Fruit fly (Drosophila melanogaster) whole organism, prepupa: ENCODE measurements around the gene Mocs2A.

ENCODE experiments used
- Blimp-1 ChIP-seq: fragments of 200-800 bp; sonication (Bioruptor generic); optimal IDR thresholded peaks from 3 replicates; lab custom pipeline; 2017; ENCODE audit warnings: missing biosample characterization, missing genetic modification characterization, mild to moderate bottlenecking, moderate library complexity, missing genetic modification reagents
- CG10631 ChIP-seq: fragments of 200-800 bp; sonication (Bioruptor generic); optimal IDR thresholded peaks from 2 replicates; lab custom pipeline; 2016; ENCODE audit warnings: missing biosample characterization, missing genetic modification characterization
- CG11294 ChIP-seq: fragments of 200-800 bp; sonication (Bioruptor generic); IDR thresholded peaks from 2 replicates; pipeline ENCODE4 v1.3.6; 2022; ENCODE audit warnings: missing biosample characterization, missing genetic modification characterization
- CG11902 ChIP-seq: fragments of 200-800 bp; sonication (Bioruptor generic); optimal IDR thresholded peaks from 3 replicates; lab custom pipeline; 2016; ENCODE audit warnings: missing biosample characterization, missing genetic modification characterization
- CG1621 ChIP-seq: fragments of 200-800 bp; sonication (Bioruptor generic); optimal IDR thresholded peaks from 3 replicates; lab custom pipeline; 2018; ENCODE audit warnings: missing biosample characterization, mild to moderate bottlenecking, missing genetic modification characterization
- CG16779 ChIP-seq: fragments of 200-800 bp; sonication (Bioruptor generic); optimal IDR thresholded peaks from 3 replicates; lab custom pipeline; 2017; ENCODE audit warnings: missing biosample characterization, mild to moderate bottlenecking, missing genetic modification characterization
- CG3032 ChIP-seq: fragments of 200-800 bp; optimal IDR thresholded peaks from 2 replicates; lab custom pipeline; 2019; ENCODE audit warnings: missing biosample characterization, mild to moderate bottlenecking, missing genetic modification characterization, moderate library complexity
- CG34406 ChIP-seq: fragments of 200-800 bp; sonication (Bioruptor generic); optimal IDR thresholded peaks from 3 replicates; lab custom pipeline; 2016; ENCODE audit warnings: missing biosample characterization, missing genetic modification characterization
- CG4318 ChIP-seq: fragments of 200-800 bp; sonication (Bioruptor generic); optimal IDR thresholded peaks from 3 replicates; lab custom pipeline; 2017; ENCODE audit warnings: missing biosample characterization, mild to moderate bottlenecking, missing genetic modification characterization
- CG6276 ChIP-seq: fragments of 200-800 bp; sonication (Bioruptor generic); optimal IDR thresholded peaks from 2 replicates; lab custom pipeline; 2017; ENCODE audit warnings: missing biosample characterization, mild to moderate bottlenecking, missing genetic modification characterization
- CG6854 ChIP-seq: fragments of 200-800 bp; sonication (Bioruptor generic); optimal IDR thresholded peaks from 2 replicates; lab custom pipeline; 2017; ENCODE audit warnings: missing biosample characterization, mild to moderate bottlenecking, missing genetic modification characterization
- CG7368 ChIP-seq: fragments of 200-800 bp; sonication (Bioruptor generic); optimal IDR thresholded peaks from 3 replicates; lab custom pipeline; 2016; ENCODE audit warnings: missing biosample characterization, missing genetic modification characterization
- CG8632 ChIP-seq: fragments of 200-800 bp; sonication (Bioruptor generic); optimal IDR thresholded peaks from 3 replicates; lab custom pipeline; 2016; ENCODE audit warnings: missing biosample characterization, missing genetic modification characterization
- CG9139 ChIP-seq: fragments of 200-800 bp; sonication (Bioruptor generic); optimal IDR thresholded peaks from 3 replicates; lab custom pipeline; 2017; ENCODE audit warnings: missing biosample characterization, mild to moderate bottlenecking, missing genetic modification characterization
- Eip78C ChIP-seq: fragments of 200-800 bp; sonication (Bioruptor generic); peaks from one replicate; lab custom pipeline; 2016; ENCODE audit warnings: missing biosample characterization, missing genetic modification characterization
- Ets21C ChIP-seq: fragments of 200-800 bp; sonication (Bioruptor generic); optimal IDR thresholded peaks from 3 replicates; lab custom pipeline; 2016; ENCODE audit warnings: missing biosample characterization, missing genetic modification characterization
- Ets96B ChIP-seq: fragments of 200-800 bp; optimal IDR thresholded peaks from 2 replicates; lab custom pipeline; 2019; ENCODE audit warnings: missing biosample characterization, mild to moderate bottlenecking, missing genetic modification characterization, moderate library complexity
- Gug ChIP-seq: fragments of 200-800 bp; sonication (Bioruptor generic); IDR thresholded peaks from 2 replicates; pipeline ENCODE4 v1.3.6; 2022; ENCODE audit warnings: missing biosample characterization, missing genetic modification characterization
- OdsH ChIP-seq: fragments of 200-800 bp; sonication (Bioruptor generic); optimal IDR thresholded peaks from 3 replicates; lab custom pipeline; 2016; ENCODE audit warnings: missing biosample characterization, missing genetic modification characterization
- Smox ChIP-seq: fragments of 200-800 bp; sonication (Bioruptor generic); optimal IDR thresholded peaks from 3 replicates; lab custom pipeline; 2016; ENCODE audit warnings: missing biosample characterization, missing genetic modification characterization
- Sox102F ChIP-seq: fragments of 200-800 bp; sonication (Bioruptor generic); optimal IDR thresholded peaks from 2 replicates; lab custom pipeline; 2016; ENCODE audit warnings: missing biosample characterization, mild to moderate bottlenecking, missing genetic modification characterization
- Sox15 ChIP-seq: fragments of 200-800 bp; sonication (Bioruptor generic); optimal IDR thresholded peaks from 3 replicates; lab custom pipeline; 2016; ENCODE audit warnings: missing biosample characterization, missing genetic modification characterization
- acj6 ChIP-seq: fragments of 200-800 bp; sonication (Bioruptor generic); optimal IDR thresholded peaks from 3 replicates; lab custom pipeline; 2016; ENCODE audit warnings: missing biosample characterization, missing genetic modification characterization
- cyc ChIP-seq: fragments of 200-800 bp; sonication (Bioruptor generic); optimal IDR thresholded peaks from 3 replicates; lab custom pipeline; 2016; ENCODE audit warnings: missing biosample characterization, missing genetic modification characterization
- dac ChIP-seq: fragments of 200-800 bp; sonication (Bioruptor generic); optimal IDR thresholded peaks from 2 replicates; lab custom pipeline; 2017; ENCODE audit warnings: missing biosample characterization, mild to moderate bottlenecking, missing genetic modification characterization
- dsx ChIP-seq: fragments of 200-800 bp; optimal IDR thresholded peaks from 3 replicates; lab custom pipeline; 2019; ENCODE audit warnings: missing biosample characterization, mild to moderate bottlenecking, missing genetic modification characterization, moderate library complexity; ENCODE audit not compliant: poor library complexity, severe bottlenecking
- eg ChIP-seq: fragments of 200-800 bp; sonication (Bioruptor generic); IDR thresholded peaks from 3 replicates; pipeline ENCODE4 v1.3.6; 2022; ENCODE audit warnings: missing biosample characterization, missing genetic modification characterization
- esn ChIP-seq: fragments of 200-800 bp; sonication (Bioruptor generic); optimal IDR thresholded peaks from 2 replicates; lab custom pipeline; 2016; ENCODE audit warnings: missing biosample characterization, mild to moderate bottlenecking, missing genetic modification characterization, moderate library complexity
- lz ChIP-seq: fragments of 200-800 bp; sonication (Bioruptor generic); optimal IDR thresholded peaks from 3 replicates; lab custom pipeline; 2016; ENCODE audit warnings: missing biosample characterization, missing genetic modification characterization
- pdm3 ChIP-seq: fragments of 200-800 bp; sonication (Bioruptor generic); optimal IDR thresholded peaks from 3 replicates; lab custom pipeline; 2016; ENCODE audit warnings: missing biosample characterization, missing genetic modification characterization
- spab ChIP-seq: fragments of 200-800 bp; sonication (Bioruptor generic); optimal IDR thresholded peaks from 2 replicates; lab custom pipeline; 2017; ENCODE audit warnings: missing biosample characterization, mild to moderate bottlenecking, missing genetic modification characterization, missing genetic modification reagents
- ss ChIP-seq, 2 experiments: fragments of 200-800 bp; sonication (Bioruptor generic); optimal IDR thresholded peaks; 2 replicates in 1 of 2; 3 replicates in 1 of 2; lab custom pipeline; 2017 to 2018; ENCODE audit warnings: mild to moderate bottlenecking in 2 of 2, missing biosample characterization in 2 of 2, missing genetic modification characterization in 2 of 2, moderate library complexity in 1 of 2
- svp ChIP-seq: fragments of 200-800 bp; sonication (Bioruptor generic); peaks from one replicate; lab custom pipeline; 2016; ENCODE audit warnings: missing biosample characterization, missing genetic modification characterization
- topi ChIP-seq: fragments of 200-800 bp; sonication (Bioruptor generic); optimal IDR thresholded peaks from 3 replicates; lab custom pipeline; 2016; ENCODE audit warnings: missing biosample characterization, missing genetic modification characterization

The Mocs2A gene

DNA sequence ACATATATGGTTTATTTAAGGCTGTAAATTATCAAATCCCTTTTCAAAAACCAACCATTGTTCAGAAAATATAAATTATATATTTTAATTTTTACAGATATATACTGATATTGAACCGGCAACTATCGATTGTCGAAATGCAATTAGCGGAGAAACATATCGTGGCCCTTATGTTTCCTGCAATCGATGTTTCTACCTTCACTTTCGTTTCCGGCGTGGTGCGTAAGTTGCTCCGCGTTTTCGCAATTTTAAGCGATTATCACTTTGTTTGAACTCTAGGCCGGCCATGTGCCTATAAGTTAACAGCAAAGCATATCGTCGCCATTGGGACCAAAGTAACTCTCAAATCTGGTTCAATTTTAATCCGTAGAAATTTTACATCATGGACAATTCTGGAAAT lies 3.9 kb downstream of the Mocs2A start, which contains the start of gene vig2:
Gene vig2 (plus strand): TSS at position 112 of the 400 bp plus-strand sequence.
- TF ChIP-seq Eip78C (GFP tag; lab: Kevin White, UChicago) (peak; percentile 59), CG11902 (GFP tag; lab: Kevin White, UChicago) (peak; percentile 30), Blimp-1 (peak; percentile 14), esn (GFP tag; lab: Kevin White, UChicago) (peak; percentile 25), CG34406 (GFP tag; lab: Kevin White, UChicago) (peak; percentile 8), acj6 (GFP tag; lab: Kevin White, UChicago) (peak; percentile 10), CG10631 (GFP tag; lab: Kevin White, UChicago) (peak; percentile 26), CG8632 (GFP tag; lab: Kevin White, UChicago) (peak; percentile 7), CG6854 (GFP tag; lab: Kevin White, UChicago) (peak; percentile 6), cyc (GFP tag; lab: Kevin White, UChicago) (peak; percentile 22), topi (peak; percentile 31)

DNA sequence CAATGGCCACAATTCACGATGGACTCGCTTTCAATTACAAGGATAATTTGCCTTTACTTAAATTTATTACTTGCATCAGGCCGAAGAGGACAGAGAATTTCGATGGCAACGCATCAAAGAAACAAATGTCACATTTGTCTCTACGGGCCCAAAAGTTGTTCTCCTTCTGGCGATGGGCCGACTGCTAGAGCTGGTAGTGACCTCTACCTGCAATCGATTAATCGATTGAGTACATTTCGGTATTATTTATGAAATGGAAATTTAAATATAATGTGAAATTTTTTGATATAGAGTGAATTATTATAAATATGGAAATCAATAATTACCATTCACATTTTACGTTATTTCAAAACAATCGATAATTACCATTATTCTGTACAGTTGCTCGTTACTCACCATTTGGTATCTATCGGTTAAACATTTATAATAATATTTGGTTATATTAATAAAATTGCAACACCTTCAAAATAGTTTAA lies 4.4 kb downstream of the Mocs2A start, which contains the start of the genes CG31510 and TTLL5:
Gene CG31510 (minus strand): TSS at position 185 of the 476 bp plus-strand sequence.
Gene TTLL5 (minus strand): TSS at position 185 of the 476 bp plus-strand sequence.
- TF ChIP-seq eg (GFP tag; lab: Robert Waterston, UW) (no peak), ss (GFP tag; optimal IDR thresholded peaks at IDR 0.05; lab: Kevin White, UChicago) (no peak), svp (GFP tag; lab: Kevin White, UChicago) (no peak), CG1621 (no peak), Smox (GFP tag; lab: Kevin White, UChicago) (no peak), pdm3 (GFP tag; lab: Kevin White, UChicago) (no peak), dsx (no peak), Ets21C (GFP tag; lab: Kevin White, UChicago) (no peak), CG34406 (GFP tag; lab: Kevin White, UChicago) (no peak), spab (GFP tag; lab: Kevin White, UChicago) (no peak), CG11294 (GFP tag; lab: Robert Waterston, UW) (no peak)

dm6 chr3R:25112466-25112939 lies 14.7 kb downstream of the Mocs2A start, which contains the start of gene Nepl16:
Gene Nepl16 (minus strand): TSS chr3R:25112516.
- TF ChIP-seq acj6 (GFP tag; lab: Kevin White, UChicago) (no peak), CG3032 (no peak), CG34406 (GFP tag; lab: Kevin White, UChicago) (no peak), CG16779 (tag; lab: Kevin White, UChicago) (no peak), CG11294 (GFP tag; lab: Robert Waterston, UW) (no peak), CG4318 (GFP tag; lab: Kevin White, UChicago) (no peak), Gug (GFP tag; lab: Robert Waterston, UW) (no peak), Ets96B (tag; lab: Kevin White, UChicago) (no peak), Blimp-1 (no peak), CG7368 (GFP tag; lab: Kevin White, UChicago) (no peak)
- TF ChIP-seq, all 60 proteins: peak for 0

DNA sequence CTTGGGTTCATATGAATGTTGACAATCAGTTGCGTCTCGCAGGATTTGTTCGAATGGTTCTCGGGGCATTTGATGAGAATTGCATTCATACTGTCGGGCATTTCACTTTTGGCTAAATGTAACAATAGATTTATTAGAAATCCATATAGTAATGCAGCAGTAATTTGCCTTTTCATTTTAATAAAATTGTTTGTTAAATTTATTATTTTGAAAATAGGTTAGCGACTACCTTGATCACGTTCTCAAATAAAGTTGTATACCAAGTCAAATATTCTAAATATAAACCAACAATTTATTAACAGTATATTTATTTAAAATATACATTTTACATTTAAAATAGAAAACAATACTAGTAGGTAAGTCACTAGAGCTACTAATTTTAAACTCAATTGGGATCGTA lies 18.2 kb downstream of the Mocs2A start, which contains the start of gene CG34027:
Gene CG34027 (minus strand): TSS at position 101 of the 400 bp plus-strand sequence.
- no peak for TF ChIP-seq ss (GFP tag; optimal IDR thresholded peaks at IDR 0.05; lab: Kevin White, UChicago)
- TF ChIP-seq CG7368 (GFP tag; lab: Kevin White, UChicago): no peak
- no peak for TF ChIP-seq OdsH (GFP tag; lab: Kevin White, UChicago)
- TF ChIP-seq CG6276 (GFP tag; lab: Kevin White, UChicago): no peak
- no peak for TF ChIP-seq CG16779 (tag; lab: Kevin White, UChicago)
- TF ChIP-seq topi: no peak
- no peak for TF ChIP-seq dsx
- no peak for TF ChIP-seq eg (GFP tag; lab: Robert Waterston, UW)
- TF ChIP-seq lz (GFP tag; lab: Kevin White, UChicago): no peak
- TF ChIP-seq dac (GFP tag; lab: Kevin White, UChicago): no peak
- TF ChIP-seq CG9139 (GFP tag; lab: Kevin White, UChicago): no peak
- no peak for TF ChIP-seq Sox102F (GFP tag; lab: Kevin White, UChicago)
- TF ChIP-seq CG11902 (GFP tag; lab: Kevin White, UChicago): no peak
- TF ChIP-seq CG11294 (GFP tag; lab: Robert Waterston, UW): no peak
- TF ChIP-seq Sox15 (GFP tag; lab: Kevin White, UChicago): no peak
